Worm (Caenorhabditis elegans) whole organism, L4/young adult: ENCODE data around the gene msrp-7.

Source experiments
- W03F9.2 ChIP-seq: fragments of 150-350 bp; optimal IDR thresholded peaks from 2 replicates; lab custom pipeline; 2014; ENCODE audit warnings: missing biosample characterization, missing genetic modification characterization
- dao-5 ChIP-seq: sonication (generic microtip); optimal IDR thresholded peaks from 2 replicates; lab custom pipeline; 2016; ENCODE audit warnings: missing genotype, missing genetic modification characterization, moderate library complexity, missing compliant biosample characterization

- TF ChIP-seq W03F9.2 (tag; lab: Kevin White, UChicago) (no peak), dao-5 (tag; lab: Kevin White, UChicago) (no peak)
Observed at ce11 chrII:10834717-10835116, 23.9 kb downstream of the msrp-7 start.
